Worm (Caenorhabditis elegans) whole organism, mixed stage, embryonic: ENCODE data around the gene egas-2.

Experiments used
- elt-1 ChIP-seq: sonication (generic microtip); optimal IDR thresholded peaks from 2 replicates; lab custom pipeline; 2017; ENCODE audit warnings: missing genetic modification characterization, mild to moderate bottlenecking, missing compliant biosample characterization, antibody characterized with exemption, moderate library complexity, borderline replicate concordance; ENCODE audit not compliant: insufficient read depth
- ztf-11 ChIP-seq: fragments of 150-350 bp; optimal IDR thresholded peaks from 2 replicates; lab custom pipeline; 2014; ENCODE audit warnings: missing biosample characterization, missing genetic modification characterization

- TF ChIP-seq ztf-11 (tag; lab: Kevin White, UChicago) (no peak), elt-1 (no peak)
These were observed 35.6 kb upstream of the egas-2 start for ce11 chrV:18614498-18614897.
